Fruit fly (Drosophila melanogaster) whole organism, embryonic: Measurements from ENCODE around the gene Sur-8.

Experiments used
- CG10209 ChIP-seq: fragments of 200-800 bp; sonication (Bioruptor generic); optimal IDR thresholded peaks from 3 replicates; lab custom pipeline; 2017; ENCODE audit warnings: missing biosample characterization, mild to moderate bottlenecking, missing genetic modification characterization, missing genetic modification reagents
- CG11093 ChIP-seq: fragments of 200-800 bp; sonication (Bioruptor generic); IDR thresholded peaks from 3 replicates; pipeline ENCODE4 v1.3.6; 2022; ENCODE audit warnings: missing biosample characterization, missing genetic modification characterization
- CG12071 ChIP-seq: fragments of 200-800 bp; sonication (Bioruptor generic); optimal IDR thresholded peaks from 3 replicates; lab custom pipeline; 2018; ENCODE audit warnings: missing biosample characterization, mild to moderate bottlenecking, missing genetic modification characterization
- CG12104 ChIP-seq: fragments of 200-800 bp; sonication (Bioruptor generic); optimal IDR thresholded peaks from 3 replicates; lab custom pipeline; 2016; ENCODE audit warnings: missing biosample characterization, missing genetic modification characterization
- CG12299 ChIP-seq: fragments of 200-800 bp; sonication (Bioruptor generic); optimal IDR thresholded peaks from 2 replicates; lab custom pipeline; 2018; ENCODE audit warnings: missing biosample characterization, mild to moderate bottlenecking, missing genetic modification characterization
- CG1233 ChIP-seq: fragments of 200-800 bp; sonication (Bioruptor generic); optimal IDR thresholded peaks from 4 replicates; lab custom pipeline; 2018; ENCODE audit warnings: missing biosample characterization, mild to moderate bottlenecking, missing genetic modification characterization
- CG13296 ChIP-seq: fragments of 200-800 bp; sonication (Bioruptor generic); optimal IDR thresholded peaks from 3 replicates; lab custom pipeline; 2018; ENCODE audit warnings: missing biosample characterization, mild to moderate bottlenecking, missing genetic modification characterization
- CG14860 ChIP-seq: fragments of 200-800 bp; sonication (Bioruptor generic); IDR thresholded peaks from 3 replicates; pipeline ENCODE4 v1.3.6; 2022; ENCODE audit warnings: missing biosample characterization, missing genetic modification characterization; ENCODE audit not compliant: partially characterized antibody
- CG1602 ChIP-seq: fragments of 200-800 bp; sonication (Bioruptor generic); optimal IDR thresholded peaks from 3 replicates; lab custom pipeline; 2016; ENCODE audit warnings: missing biosample characterization, missing genetic modification characterization
- CG17186 ChIP-seq: fragments of 200-800 bp; sonication (Bioruptor generic); optimal IDR thresholded peaks from 3 replicates; lab custom pipeline; 2017; ENCODE audit warnings: missing biosample characterization, missing genetic modification reagents, missing genetic modification characterization
- CG17361 ChIP-seq: fragments of 200-800 bp; sonication (Bioruptor generic); IDR thresholded peaks from 3 replicates; pipeline ENCODE4 v1.3.6; 2022; ENCODE audit warnings: missing biosample characterization, missing genetic modification characterization
- CG18011 ChIP-seq: fragments of 200-800 bp; sonication (Bioruptor generic); optimal IDR thresholded peaks from 2 replicates; lab custom pipeline; 2017; ENCODE audit warnings: missing biosample characterization, missing genetic modification characterization, mild to moderate bottlenecking, moderate library complexity, missing genotype
- CG18476 ChIP-seq: fragments of 200-800 bp; sonication (Bioruptor generic); optimal IDR thresholded peaks from 2 replicates; lab custom pipeline; 2016; ENCODE audit warnings: missing biosample characterization, mild to moderate bottlenecking, missing genetic modification characterization
- CG2120 ChIP-seq: fragments of 200-800 bp; sonication (Bioruptor generic); optimal IDR thresholded peaks from 3 replicates; lab custom pipeline; 2016; ENCODE audit warnings: missing biosample characterization, missing genetic modification characterization
- CG2875 ChIP-seq: fragments of 200-800 bp; sonication (Bioruptor generic); optimal IDR thresholded peaks from 2 replicates; lab custom pipeline; 2017; ENCODE audit warnings: missing biosample characterization, mild to moderate bottlenecking, missing genetic modification characterization, missing genetic modification reagents
- CG31388 ChIP-seq: fragments of 200-800 bp; sonication (Bioruptor generic); optimal IDR thresholded peaks from 2 replicates; lab custom pipeline; 2016; ENCODE audit warnings: missing biosample characterization, missing genetic modification characterization
- CG3163 ChIP-seq: fragments of 200-800 bp; sonication (Bioruptor generic); optimal IDR thresholded peaks from 3 replicates; lab custom pipeline; 2016; ENCODE audit warnings: missing biosample characterization, missing genetic modification characterization
- CG5953 ChIP-seq: fragments of 200-800 bp; sonication (Bioruptor generic); IDR thresholded peaks from 2 replicates; pipeline ENCODE4 v1.3.6; 2022; ENCODE audit warnings: missing biosample characterization, missing genetic modification characterization
- CG7556 ChIP-seq: fragments of 200-800 bp; sonication (Bioruptor generic); optimal IDR thresholded peaks from 2 replicates; lab custom pipeline; 2017; ENCODE audit warnings: missing biosample characterization, mild to moderate bottlenecking, missing genetic modification characterization
- CG8765 ChIP-seq: fragments of 200-800 bp; sonication (Bioruptor generic); IDR thresholded peaks from 2 replicates; pipeline ENCODE4 v1.3.6; 2022; ENCODE audit warnings: missing biosample characterization, missing genetic modification characterization
- CG9932 ChIP-seq: fragments of 200-800 bp; sonication (Bioruptor generic); IDR thresholded peaks from 2 replicates; pipeline ENCODE4 v1.3.6; 2022; ENCODE audit warnings: missing biosample characterization, missing genetic modification characterization
- CTCF ChIP-seq: fragments of 200-800 bp; sonication (Bioruptor generic); optimal IDR thresholded peaks from 2 replicates; lab custom pipeline; 2017; ENCODE audit warnings: missing biosample characterization, mild to moderate bottlenecking, missing genetic modification characterization, moderate library complexity
- Camta ChIP-seq: fragments of 200-800 bp; sonication (Bioruptor generic); optimal IDR thresholded peaks from 2 replicates; lab custom pipeline; 2016; ENCODE audit warnings: missing biosample characterization, missing genetic modification characterization
- Dbx ChIP-seq: fragments of 200-800 bp; sonication (Bioruptor generic); IDR thresholded peaks from 3 replicates; pipeline ENCODE4 v1.3.6; 2022; ENCODE audit warnings: missing biosample characterization, missing genetic modification characterization
- Ets65A ChIP-seq: fragments of 200-800 bp; sonication (Bioruptor generic); peaks from one replicate; lab custom pipeline; 2016; ENCODE audit warnings: missing biosample characterization, missing genetic modification characterization
- Ets97D ChIP-seq: fragments of 200-800 bp; sonication (Bioruptor generic); optimal IDR thresholded peaks from 3 replicates; lab custom pipeline; 2016; ENCODE audit warnings: missing biosample characterization, missing genetic modification characterization
- Fer3 ChIP-seq: fragments of 200-800 bp; sonication (Bioruptor generic); optimal IDR thresholded peaks from 2 replicates; lab custom pipeline; 2018; ENCODE audit warnings: missing biosample characterization, mild to moderate bottlenecking, missing genetic modification characterization, moderate library complexity
- Kr ChIP-seq: fragments of 200-800 bp; sonication (Bioruptor generic); optimal IDR thresholded peaks from 2 replicates; lab custom pipeline; 2017; ENCODE audit warnings: missing biosample characterization, mild to moderate bottlenecking, missing genetic modification characterization
- Lhr ChIP-seq: fragments of 200-800 bp; sonication (Bioruptor generic); optimal IDR thresholded peaks from 3 replicates; lab custom pipeline; 2017; ENCODE audit warnings: mild to moderate bottlenecking, missing biosample characterization, missing genetic modification reagents, missing genetic modification characterization
- MESR4 ChIP-seq: fragments of 200-800 bp; sonication (Bioruptor generic); optimal IDR thresholded peaks from 2 replicates; lab custom pipeline; 2018; ENCODE audit warnings: missing biosample characterization, mild to moderate bottlenecking, missing genetic modification characterization, moderate library complexity
- Mad ChIP-seq: fragments of 200-800 bp; sonication (Bioruptor generic); optimal IDR thresholded peaks from 2 replicates; lab custom pipeline; 2016; ENCODE audit warnings: missing biosample characterization, missing genetic modification characterization
- Nf-YA ChIP-seq: fragments of 200-800 bp; sonication (Bioruptor generic); IDR thresholded peaks from 2 replicates; pipeline ENCODE4 v1.3.6; 2022; ENCODE audit warnings: missing biosample characterization, missing genetic modification characterization
- Optix ChIP-seq: fragments of 200-800 bp; sonication (Bioruptor generic); IDR thresholded peaks from 3 replicates; pipeline ENCODE4 v1.3.6; 2022; ENCODE audit warnings: missing biosample characterization, missing genetic modification characterization
- Ptx1 ChIP-seq: fragments of 200-800 bp; sonication (Bioruptor generic); IDR thresholded peaks from 2 replicates; pipeline ENCODE4 v1.3.6; 2022; ENCODE audit warnings: missing biosample characterization, missing genetic modification characterization
- Sox100B ChIP-seq: fragments of 200-800 bp; sonication (Bioruptor generic); optimal IDR thresholded peaks from 3 replicates; lab custom pipeline; 2018; ENCODE audit warnings: missing biosample characterization, mild to moderate bottlenecking, missing genetic modification characterization
- Sox102F ChIP-seq: fragments of 200-800 bp; sonication (Bioruptor generic); optimal IDR thresholded peaks from 2 replicates; lab custom pipeline; 2018; ENCODE audit warnings: missing biosample characterization, mild to moderate bottlenecking, missing genetic modification characterization, moderate library complexity
- ara ChIP-seq: fragments of 200-800 bp; sonication (Bioruptor generic); IDR thresholded peaks from 2 replicates; pipeline ENCODE4 v1.3.6; 2022; ENCODE audit warnings: missing biosample characterization, missing genetic modification characterization
- bbx ChIP-seq: fragments of 200-800 bp; sonication (Bioruptor generic); IDR thresholded peaks from 2 replicates; pipeline ENCODE4 v1.3.6; 2022; ENCODE audit warnings: missing biosample characterization, missing genetic modification characterization; ENCODE audit not compliant: partially characterized antibody
- chif ChIP-seq, 2 experiments: fragments of 200-800 bp; sonication (Bioruptor generic); optimal IDR thresholded peaks; 3 replicates each; lab custom pipeline; 2016; ENCODE audit warnings: missing biosample characterization in 2 of 2, missing genetic modification characterization in 2 of 2
- croc ChIP-seq: fragments of 200-800 bp; sonication (Bioruptor generic); conservative IDR thresholded peaks from 3 replicates; pipeline ENCODE4 v1.3.6; 2022; ENCODE audit warnings: missing biosample characterization, missing genetic modification characterization
- gcm ChIP-seq: fragments of 200-800 bp; sonication (Bioruptor generic); optimal IDR thresholded peaks from 2 replicates; lab custom pipeline; 2019; ENCODE audit warnings: missing biosample characterization, mild to moderate bottlenecking, missing genetic modification characterization, moderate library complexity
- knrl ChIP-seq: fragments of 200-800 bp; sonication (Bioruptor generic); IDR thresholded peaks from 3 replicates; pipeline ENCODE4 v1.3.6; 2022; ENCODE audit warnings: missing biosample characterization, missing genetic modification characterization; ENCODE audit not compliant: partially characterized antibody
- pfk ChIP-seq: fragments of 200-800 bp; sonication (Bioruptor generic); optimal IDR thresholded peaks from 2 replicates; lab custom pipeline; 2018; ENCODE audit warnings: missing biosample characterization, mild to moderate bottlenecking, missing genetic modification characterization, moderate library complexity
- scrt ChIP-seq: fragments of 200-800 bp; sonication (Bioruptor generic); optimal IDR thresholded peaks from 2 replicates; lab custom pipeline; 2018; ENCODE audit warnings: missing biosample characterization, mild to moderate bottlenecking, missing genetic modification characterization, moderate library complexity
- sna ChIP-seq: fragments of 200-800 bp; sonication (Bioruptor generic); IDR thresholded peaks from 2 replicates; pipeline ENCODE4 v1.3.6; 2022; ENCODE audit warnings: missing biosample characterization, missing genetic modification characterization; ENCODE audit not compliant: partially characterized antibody
- trem ChIP-seq: fragments of 200-800 bp; optimal IDR thresholded peaks from 3 replicates; lab custom pipeline; 2019; ENCODE audit warnings: missing biosample characterization, mild to moderate bottlenecking, missing genetic modification characterization, moderate library complexity
- trh ChIP-seq: fragments of 200-800 bp; sonication (Bioruptor generic); optimal IDR thresholded peaks from 2 replicates; lab custom pipeline; 2016; ENCODE audit warnings: missing biosample characterization, missing genetic modification characterization
- twi ChIP-seq: fragments of 200-800 bp; optimal IDR thresholded peaks from 2 replicates; lab custom pipeline; 2019; ENCODE audit warnings: missing biosample characterization, mild to moderate bottlenecking, missing genetic modification characterization, moderate library complexity
- zen ChIP-seq: fragments of 200-800 bp; sonication (Bioruptor generic); optimal IDR thresholded peaks from 3 replicates; lab custom pipeline; 2018; ENCODE audit warnings: missing biosample characterization, mild to moderate bottlenecking, missing genetic modification characterization, moderate library complexity

Gene Sur-8

DNA sequence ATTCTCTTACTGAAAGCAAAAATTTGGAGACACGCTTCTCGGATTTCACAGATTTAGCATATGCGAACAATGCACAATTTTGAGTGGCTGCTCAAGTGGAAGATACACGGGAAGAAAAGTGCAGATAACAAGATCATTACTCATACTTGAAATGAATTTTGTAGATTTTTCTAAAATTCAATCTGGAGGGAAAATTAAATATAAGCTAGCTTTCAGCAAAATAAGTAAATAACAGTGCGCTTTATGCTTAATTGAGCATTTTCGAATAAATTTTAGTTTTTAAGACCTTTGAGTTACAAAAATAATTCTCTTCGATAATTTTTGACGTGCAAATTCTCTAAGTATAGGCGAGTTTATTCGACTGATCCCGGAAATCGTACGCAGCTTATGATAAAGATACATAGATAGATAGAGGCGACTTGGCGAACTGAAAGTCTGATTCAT lies 1.6 kb downstream of the Sur-8 start (continued):
- TF ChIP-seq CG5953 (GFP tag; lab: Robert Waterston, UW) (no peak), CTCF (GFP tag; lab: Kevin White, UChicago) (no peak), CG8765 (no peak), CG12299 (tag; lab: Kevin White, UChicago) (no peak), sna (GFP tag; lab: Robert Waterston, UW) (no peak), Optix (no peak), CG31388 (no peak), trh (GFP tag; lab: Kevin White, UChicago) (no peak), Dbx (GFP tag; lab: Robert Waterston, UW) (0 out of 3 replicates have a peak, but pooled peaks have one; percentile 28), Mad (GFP tag; lab: Kevin White, UChicago) (no peak), Ptx1 (GFP tag; lab: Robert Waterston, UW) (peak; percentile 43; the same call in 1 of the 2 replicates), CG14860 (GFP tag; lab: Robert Waterston, UW) (no peak), Nf-YA (GFP tag; lab: Robert Waterston, UW) (no peak), CG11093 (no peak), CG3163 (GFP tag; lab: Kevin White, UChicago) (no peak), CG12071 (GFP tag; lab: Kevin White, UChicago) (peak; percentile 50), Ets65A (GFP tag; lab: Kevin White, UChicago) (peak; percentile 92), pfk (no peak), MESR4 (GFP tag; lab: Kevin White, UChicago) (no peak), croc (GFP tag; lab: Robert Waterston, UW) (0 out of 3 replicates have a peak, but pooled peaks have one; percentile 24), Lhr (GFP tag; lab: Kevin White, UChicago) (no peak), chif (GFP tag; optimal IDR thresholded peaks at IDR 0.05; lab: Kevin White, UChicago) (peak in 1 of 2 experiments; percentile 49), CG17361 (GFP tag; lab: Robert Waterston, UW) (peak; percentile 39; the same call in 2 of the 3 replicates), CG2120 (GFP tag; lab: Kevin White, UChicago) (no peak), Ets97D (GFP tag; lab: Kevin White, UChicago) (no peak), Kr (GFP tag; lab: Kevin White, UChicago) (no peak), Sox100B (GFP tag; lab: Kevin White, UChicago) (peak; percentile 57), CG18011 (GFP tag; lab: Kevin White, UChicago) (no peak), CG1233 (peak; percentile 59), CG13296 (GFP tag; lab: Kevin White, UChicago) (no peak), CG18476 (GFP tag; lab: Kevin White, UChicago) (no peak), twi (tag; lab: Kevin White, UChicago) (peak; percentile 79), CG10209 (no peak), Sox102F (peak; percentile 3), Fer3 (tag; lab: Kevin White, UChicago) (peak; percentile 58), scrt (GFP tag; lab: Kevin White, UChicago) (peak; percentile 13), CG9932 (GFP tag; lab: Robert Waterston, UW) (no peak), ara (peak; percentile 50; the same call in 1 of the 2 replicates), bbx (GFP tag; lab: Robert Waterston, UW) (no peak), knrl (no peak), CG12104 (peak; percentile 49), CG17186 (GFP tag; lab: Kevin White, UChicago) (no peak), zen (tag; lab: Kevin White, UChicago) (peak; percentile 51), gcm (GFP tag; lab: Kevin White, UChicago) (peak; percentile 8), Camta (no peak), CG7556 (GFP tag; lab: Kevin White, UChicago) (peak; percentile 0), CG1602 (GFP tag; lab: Kevin White, UChicago) (no peak), trem (tag; lab: Kevin White, UChicago) (peak; percentile 30), CG2875 (GFP tag; lab: Kevin White, UChicago) (no peak)
- TF ChIP-seq, all 482 proteins: peak for 121
